Worm (Caenorhabditis elegans): ENCODE data around the gene Y25C1A.2.

ce11 chrII:3154383-3154782 is 42.0 kb downstream of the Y25C1A.2 start, which contains the start of gene sri-32:
- TF ChIP-seq him-1 (tag; optimal IDR thresholded peaks at IDR 0.05) (no peak), dao-5 (tag; optimal IDR thresholded peaks at IDR 0.05) (no peak), W03F9.2 (tag; optimal IDR thresholded peaks at IDR 0.05) (no peak)
